Fruit fly (Drosophila melanogaster) whole organism, prepupa: ENCODE results near the gene CG8892.

ENCODE experiments used
- Blimp-1 ChIP-seq: fragments of 200-800 bp; sonication (Bioruptor generic); optimal IDR thresholded peaks from 3 replicates; lab custom pipeline; 2017; ENCODE audit warnings: missing biosample characterization, missing genetic modification characterization, mild to moderate bottlenecking, moderate library complexity, missing genetic modification reagents
- CG11294 ChIP-seq: fragments of 200-800 bp; sonication (Bioruptor generic); IDR thresholded peaks from 2 replicates; pipeline ENCODE4 v1.3.6; 2022; ENCODE audit warnings: missing biosample characterization, missing genetic modification characterization
- CG11902 ChIP-seq: fragments of 200-800 bp; sonication (Bioruptor generic); optimal IDR thresholded peaks from 3 replicates; lab custom pipeline; 2016; ENCODE audit warnings: missing biosample characterization, missing genetic modification characterization
- Eip93F ChIP-seq: fragments of 200-800 bp; sonication (Bioruptor generic); optimal IDR thresholded peaks from 2 replicates; lab custom pipeline; 2016; ENCODE audit warnings: missing biosample characterization, mild to moderate bottlenecking, missing genetic modification characterization
- salr ChIP-seq, 2 experiments: fragments of 200-800 bp; sonication (Bioruptor generic); optimal IDR thresholded peaks; 3 replicates each; lab custom pipeline; 2016 to 2018; ENCODE audit warnings: missing biosample characterization in 2 of 2, missing genetic modification characterization in 2 of 2, mild to moderate bottlenecking in 1 of 2
- vri ChIP-seq: fragments of 200-800 bp; sonication (Bioruptor generic); optimal IDR thresholded peaks from 3 replicates; lab custom pipeline; 2016; ENCODE audit warnings: missing biosample characterization, mild to moderate bottlenecking, missing genetic modification characterization

- TF ChIP-seq salr (GFP tag; optimal IDR thresholded peaks at IDR 0.05; lab: Kevin White, UChicago): no peak
- no peak for TF ChIP-seq Eip93F (GFP tag; lab: Kevin White, UChicago)
- TF ChIP-seq CG11902: no peak
- no peak for TF ChIP-seq CG11294 (GFP tag; lab: Robert Waterston, UW)
- no peak for TF ChIP-seq vri (GFP tag; lab: Kevin White, UChicago)
- no peak for TF ChIP-seq Blimp-1 (GFP tag; lab: Kevin White, UChicago)
Observed at dm6 chr2L:4967511-4967910, 13.9 kb downstream of the CG8892 start, which contains the start of gene eIF3i.
